Worm (Caenorhabditis elegans): ENCODE measurements around the gene F43C1.7.

Gene F43C1.7

DNA sequence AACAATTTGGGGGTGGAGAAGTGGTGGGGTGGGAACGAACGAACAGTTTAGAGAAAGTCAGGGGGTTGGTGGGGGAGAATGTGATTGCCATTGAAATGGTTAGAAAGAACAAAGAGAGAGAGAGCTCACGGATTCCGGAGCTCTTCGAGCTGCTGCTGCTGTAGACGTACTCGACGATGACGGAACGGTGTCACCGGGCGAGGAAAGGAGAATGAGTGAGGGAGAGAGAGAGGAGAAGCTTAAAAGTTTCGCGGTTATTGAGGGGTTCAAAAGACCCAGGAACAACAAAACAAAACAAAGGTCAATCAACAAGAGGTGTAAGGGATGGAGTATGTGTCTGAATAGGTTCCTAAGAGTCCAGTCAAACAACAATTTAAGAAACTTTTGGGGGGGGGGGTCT lies 33.9 kb upstream of the F43C1.7 start:
- TF ChIP-seq nhr-12 (tag; optimal IDR thresholded peaks at IDR 0.05) (no peak), ceh-83 (GFP tag; optimal IDR thresholded peaks at IDR 0.05) (peak; percentile 71)

ce11 chrIII:4275704-4276103 lies 33.3 kb upstream of the F43C1.7 start:
- TF ChIP-seq hlh-1 (tag; optimal IDR thresholded peaks at IDR 0.05) (no peak), unc-120 (tag; optimal IDR thresholded peaks at IDR 0.05; ENCODE audit: poor library complexity, severe bottlenecking) (no peak)

DNA sequence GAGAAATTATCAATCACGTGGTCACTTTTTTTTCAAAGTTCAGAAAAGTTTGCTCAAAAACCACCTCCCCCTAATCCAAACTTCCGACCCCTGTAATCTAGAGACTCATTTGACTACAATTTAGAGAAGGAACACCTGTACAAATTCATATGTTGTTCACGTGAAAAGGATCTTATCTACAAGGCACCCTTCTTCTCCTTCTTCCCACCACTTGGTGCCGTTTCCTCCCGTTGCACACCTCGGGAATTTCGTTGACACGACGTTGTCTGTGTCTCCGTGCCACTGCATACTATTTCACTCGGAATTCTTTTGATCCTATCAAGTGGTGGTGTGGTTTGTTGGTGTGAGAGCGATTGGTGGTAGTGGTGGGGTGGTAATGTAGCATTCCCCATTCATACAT lies 32.1 kb upstream of the F43C1.7 start:
- TF ChIP-seq tbx-8 (GFP tag; optimal IDR thresholded peaks at IDR 0.05) (no peak), nhr-12 (tag; optimal IDR thresholded peaks at IDR 0.05) (no peak), elt-1 (tag; optimal IDR thresholded peaks at IDR 0.05; ENCODE audit: borderline replicate concordance, insufficient read depth) (peak; percentile 16), cnd-1 (tag; optimal IDR thresholded peaks at IDR 0.05) (peak; percentile 56), ceh-39 (tag; optimal IDR thresholded peaks at IDR 0.05) (peak; percentile 43), ceh-83 (GFP tag; optimal IDR thresholded peaks at IDR 0.05) (no peak), lin-32 (GFP tag; optimal IDR thresholded peaks at IDR 0.05) (no peak), unc-62 (GFP tag; optimal IDR thresholded peaks at IDR 0.05) (no peak), nhr-2 (tag; optimal IDR thresholded peaks at IDR 0.05) (peak; percentile 81), mab-5 (tag; optimal IDR thresholded peaks at IDR 0.05) (no peak), hlh-1 (tag; optimal IDR thresholded peaks at IDR 0.05) (peak; percentile 77), M03D4.4 (tag; optimal IDR thresholded peaks at IDR 0.05) (peak; percentile 14), ceh-43 (GFP tag; optimal IDR thresholded peaks at IDR 0.05) (no peak), mep-1 (tag; optimal IDR thresholded peaks at IDR 0.05) (peak; percentile 56)

ce11 chrIII:4272864-4273263 lies 30.5 kb upstream of the F43C1.7 start:
- peak; percentile 81 for TF ChIP-seq nhr-2 (tag; optimal IDR thresholded peaks at IDR 0.05)
- no peak for TF ChIP-seq lin-32 (GFP tag; optimal IDR thresholded peaks at IDR 0.05)
- peak; percentile 61 for TF ChIP-seq unc-62 (GFP tag; optimal IDR thresholded peaks at IDR 0.05)
- TF ChIP-seq hlh-1 (tag; optimal IDR thresholded peaks at IDR 0.05) = no peak
- no peak for TF ChIP-seq tbx-8 (GFP tag; optimal IDR thresholded peaks at IDR 0.05)
- peak; percentile 25 for TF ChIP-seq ceh-39 (tag; optimal IDR thresholded peaks at IDR 0.05)
- peak; percentile 37 for TF ChIP-seq cnd-1 (tag; optimal IDR thresholded peaks at IDR 0.05)
- TF ChIP-seq ztf-11 (tag; optimal IDR thresholded peaks at IDR 0.05) = peak; percentile 50
- TF ChIP-seq mls-2 (tag; optimal IDR thresholded peaks at IDR 0.05) = peak; percentile 63
- TF ChIP-seq zip-8 (tag; optimal IDR thresholded peaks at IDR 0.05) = peak; percentile 74
- TF ChIP-seq elt-3 (tag; optimal IDR thresholded peaks at IDR 0.05) = no peak
- peak; percentile 25 for TF ChIP-seq ceh-43 (GFP tag; optimal IDR thresholded peaks at IDR 0.05)
- TF ChIP-seq sptf-1 (tag; optimal IDR thresholded peaks at IDR 0.05) = peak; percentile 8

DNA sequence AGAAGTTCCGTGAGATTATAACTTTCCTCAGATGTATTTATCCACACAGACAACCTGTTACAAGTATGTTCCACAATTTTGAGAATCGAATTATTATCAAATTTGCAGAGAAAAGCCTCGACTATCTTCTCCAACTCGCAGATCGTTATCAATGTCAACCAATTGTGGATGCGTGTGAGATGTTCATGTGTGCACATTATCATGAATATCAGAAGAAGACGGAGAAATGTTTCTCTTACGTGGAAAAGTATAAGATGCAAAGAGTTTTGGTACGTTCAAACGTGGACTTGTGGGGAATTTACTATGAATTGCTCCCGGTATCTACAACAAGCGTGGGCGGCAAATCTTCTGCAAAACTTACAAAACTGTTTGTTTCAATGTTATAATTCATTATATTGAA lies 28.7 kb upstream of the F43C1.7 start:
- TF ChIP-seq sem-2 (GFP tag; optimal IDR thresholded peaks at IDR 0.05) = no peak
- TF ChIP-seq zip-8 (tag; optimal IDR thresholded peaks at IDR 0.05) = no peak
- TF ChIP-seq hlh-1 (tag; optimal IDR thresholded peaks at IDR 0.05) = no peak
- no peak for TF ChIP-seq mab-5 (tag; optimal IDR thresholded peaks at IDR 0.05)
- TF ChIP-seq nhr-28 (tag; optimal IDR thresholded peaks at IDR 0.05) = no peak
- no peak for TF ChIP-seq lin-13 (tag; optimal IDR thresholded peaks at IDR 0.05)
- TF ChIP-seq cnd-1 (tag; optimal IDR thresholded peaks at IDR 0.05) = no peak
- TF ChIP-seq ceh-43 (GFP tag; optimal IDR thresholded peaks at IDR 0.05) = no peak
- no peak for TF ChIP-seq ceh-39 (tag; optimal IDR thresholded peaks at IDR 0.05)
- TF ChIP-seq snpc-4 (tag; optimal IDR thresholded peaks at IDR 0.05) = no peak
- no peak for TF ChIP-seq ceh-83 (GFP tag; optimal IDR thresholded peaks at IDR 0.05)
- TF ChIP-seq ces-1 (GFP tag; optimal IDR thresholded peaks at IDR 0.05) = no peak
- no peak for TF ChIP-seq blmp-1 (tag; optimal IDR thresholded peaks at IDR 0.05)
- TF ChIP-seq mls-2 (tag; optimal IDR thresholded peaks at IDR 0.05) = no peak

DNA sequence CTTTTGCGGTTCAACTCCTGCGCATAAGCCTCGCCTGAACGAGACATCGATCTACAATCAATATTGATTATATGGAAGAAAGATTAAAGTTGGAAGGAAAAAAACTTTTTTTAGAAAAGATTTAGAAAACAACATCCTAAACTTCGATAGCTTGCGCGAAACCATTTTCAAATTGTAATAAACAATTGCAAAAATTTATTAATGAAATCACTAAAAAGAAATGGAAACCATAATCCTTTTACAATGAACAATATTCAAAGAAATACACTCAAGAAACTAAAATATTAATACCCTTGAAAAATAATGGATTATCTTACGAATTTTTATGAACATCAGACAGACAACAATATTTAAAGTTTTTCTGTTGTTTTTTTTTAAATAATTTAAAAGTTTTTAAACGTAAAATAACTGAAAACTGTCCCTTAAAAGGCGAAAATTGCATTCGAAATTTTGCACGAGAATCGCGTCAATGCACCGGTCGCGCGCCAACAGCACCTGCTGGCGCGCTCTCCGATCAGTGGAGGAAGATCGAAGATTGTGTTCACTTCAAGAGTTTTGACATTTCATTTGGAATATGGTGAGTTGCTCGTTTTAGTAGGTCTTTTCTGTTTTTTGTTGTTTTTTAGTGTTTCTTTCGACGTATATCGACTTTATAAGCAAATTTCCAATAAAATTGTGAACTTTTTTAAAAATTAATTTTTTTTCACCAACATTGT lies 27.0 kb upstream of the F43C1.7 start, which contains the start of the genes sftb-1 and R10E4.1:
sftb-1 (minus strand) TSS at position 51 of the 716 bp plus-strand sequence.
R10E4.1 (plus strand) TSS at position 524 of the 716 bp plus-strand sequence.
- TF ChIP-seq lsy-2 (tag; optimal IDR thresholded peaks at IDR 0.05) (peak; percentile 51), nhr-237 (tag; optimal IDR thresholded peaks at IDR 0.05) (peak; percentile 51), ceh-39 (tag; optimal IDR thresholded peaks at IDR 0.05) (no peak), mep-1 (tag; optimal IDR thresholded peaks at IDR 0.05) (peak; percentile 66), M03D4.4 (tag; optimal IDR thresholded peaks at IDR 0.05) (no peak), lin-13 (tag; optimal IDR thresholded peaks at IDR 0.05) (peak; percentile 74), ces-1 (GFP tag; optimal IDR thresholded peaks at IDR 0.05) (peak; percentile 25), pha-4 (tag; optimal IDR thresholded peaks at IDR 0.05) (peak; percentile 45)
